Fruit fly (Drosophila melanogaster) whole organism, embryonic: ENCODE results near the gene CG7069.
A peak's percentile ranks its signal among the peaks of the same experiment; 100 is the strongest.

Experiments
- ATbp ChIP-seq: fragments of 200-800 bp; sonication (Bioruptor generic); optimal IDR thresholded peaks from 2 replicates; lab custom pipeline; 2017; ENCODE audit warnings: missing biosample characterization, mild to moderate bottlenecking, missing genetic modification characterization, missing genetic modification reagents
- CG11696 ChIP-seq: fragments of 200-800 bp; sonication (Bioruptor generic); IDR thresholded peaks from 2 replicates; pipeline ENCODE4 v1.3.6; 2022; ENCODE audit warnings: missing biosample characterization, missing genetic modification characterization
- CG1233 ChIP-seq: fragments of 200-800 bp; sonication (Bioruptor generic); optimal IDR thresholded peaks from 4 replicates; lab custom pipeline; 2018; ENCODE audit warnings: missing biosample characterization, mild to moderate bottlenecking, missing genetic modification characterization
- CG17361 ChIP-seq: fragments of 200-800 bp; sonication (Bioruptor generic); IDR thresholded peaks from 3 replicates; pipeline ENCODE4 v1.3.6; 2022; ENCODE audit warnings: missing biosample characterization, missing genetic modification characterization
- CG17568 ChIP-seq: fragments of 200-800 bp; sonication (Bioruptor generic); optimal IDR thresholded peaks from 2 replicates; lab custom pipeline; 2018; ENCODE audit warnings: missing biosample characterization, mild to moderate bottlenecking, missing genetic modification characterization, moderate library complexity
- CG17612 ChIP-seq: fragments of 200-800 bp; sonication (Bioruptor generic); IDR thresholded peaks from 2 replicates; pipeline ENCODE4 v1.3.6; 2022; ENCODE audit warnings: missing biosample characterization, missing genetic modification characterization
- CG18476 ChIP-seq: fragments of 200-800 bp; sonication (Bioruptor generic); optimal IDR thresholded peaks from 2 replicates; lab custom pipeline; 2016; ENCODE audit warnings: missing biosample characterization, mild to moderate bottlenecking, missing genetic modification characterization
- CG18619 ChIP-seq: fragments of 200-800 bp; sonication (Bioruptor generic); optimal IDR thresholded peaks from 3 replicates; lab custom pipeline; 2017; ENCODE audit warnings: missing biosample characterization, mild to moderate bottlenecking, missing genetic modification characterization
- CG34376 ChIP-seq: fragments of 200-800 bp; sonication (Bioruptor generic); optimal IDR thresholded peaks from 2 replicates; lab custom pipeline; 2018; ENCODE audit warnings: missing biosample characterization, mild to moderate bottlenecking, missing genetic modification characterization
- CG4820 ChIP-seq: fragments of 200-800 bp; sonication (Bioruptor generic); optimal IDR thresholded peaks from 3 replicates; lab custom pipeline; 2016; ENCODE audit warnings: missing biosample characterization, missing genetic modification characterization
- CG6272 ChIP-seq: fragments of 200-800 bp; sonication (Bioruptor generic); IDR thresholded peaks from 2 replicates; pipeline ENCODE4 v1.3.6; 2022; ENCODE audit warnings: missing biosample characterization, missing genetic modification characterization
- CHES-1-like ChIP-seq: fragments of 200-800 bp; sonication (Bioruptor generic); optimal IDR thresholded peaks from 2 replicates; lab custom pipeline; 2016; ENCODE audit warnings: missing biosample characterization, missing genetic modification characterization
- Doc3 ChIP-seq: fragments of 200-800 bp; sonication (Bioruptor generic); IDR thresholded peaks from 3 replicates; pipeline ENCODE4 v1.3.6; 2022; ENCODE audit warnings: missing biosample characterization, missing genetic modification characterization; ENCODE audit not compliant: partially characterized antibody
- HLHmδ ChIP-seq: fragments of 200-800 bp; sonication (Bioruptor generic); optimal IDR thresholded peaks from 2 replicates; lab custom pipeline; 2018; ENCODE audit warnings: missing biosample characterization, mild to moderate bottlenecking, missing genetic modification characterization, moderate library complexity
- Hand ChIP-seq: fragments of 200-800 bp; sonication (Bioruptor generic); optimal IDR thresholded peaks from 2 replicates; lab custom pipeline; 2017; ENCODE audit warnings: mild to moderate bottlenecking, missing biosample characterization, missing genetic modification reagents, missing genetic modification characterization
- HmgD ChIP-seq: fragments of 200-800 bp; sonication (Bioruptor generic); optimal IDR thresholded peaks from 3 replicates; lab custom pipeline; 2016; ENCODE audit warnings: missing biosample characterization, missing genetic modification characterization
- HmgZ ChIP-seq: fragments of 200-800 bp; sonication (Bioruptor generic); optimal IDR thresholded peaks from 2 replicates; lab custom pipeline; 2018; ENCODE audit warnings: missing biosample characterization, mild to moderate bottlenecking, missing genetic modification characterization
- NFAT ChIP-seq: fragments of 200-800 bp; sonication (Bioruptor generic); IDR thresholded peaks from 2 replicates; pipeline ENCODE4 v1.3.6; 2022; ENCODE audit warnings: missing biosample characterization, missing genetic modification characterization
- Sox100B ChIP-seq: fragments of 200-800 bp; sonication (Bioruptor generic); optimal IDR thresholded peaks from 3 replicates; lab custom pipeline; 2018; ENCODE audit warnings: missing biosample characterization, mild to moderate bottlenecking, missing genetic modification characterization
- Spps ChIP-seq: fragments of 200-800 bp; sonication (Bioruptor generic); optimal IDR thresholded peaks from 2 replicates; lab custom pipeline; 2018; ENCODE audit warnings: missing biosample characterization, mild to moderate bottlenecking, missing genetic modification characterization
- TFAM ChIP-seq: fragments of 200-800 bp; sonication (Bioruptor generic); optimal IDR thresholded peaks from 2 replicates; lab custom pipeline; 2017; ENCODE audit warnings: missing biosample characterization, missing genetic modification characterization, inconsistent platforms
- ato ChIP-seq: fragments of 200-800 bp; sonication (Bioruptor generic); IDR thresholded peaks from 2 replicates; pipeline ENCODE4 v1.3.6; 2022; ENCODE audit warnings: missing biosample characterization, missing genetic modification characterization; ENCODE audit not compliant: partially characterized antibody
- cad ChIP-seq: fragments of >200 bp; optimal IDR thresholded peaks from 2 replicates; lab custom pipeline; 2017; ENCODE audit warnings: missing biosample characterization, missing genetic modification characterization
- chif ChIP-seq, 2 experiments: fragments of 200-800 bp; sonication (Bioruptor generic); optimal IDR thresholded peaks; 3 replicates each; lab custom pipeline; 2016; ENCODE audit warnings: missing biosample characterization in 2 of 2, missing genetic modification characterization in 2 of 2
- chinmo ChIP-seq: fragments of 200-800 bp; sonication (Bioruptor generic); IDR thresholded peaks from 4 replicates; pipeline ENCODE4 v1.3.6; 2022; ENCODE audit warnings: missing biosample characterization, missing genetic modification characterization; ENCODE audit not compliant: partially characterized antibody
- crol ChIP-seq: fragments of 200-800 bp; sonication (Bioruptor generic); IDR thresholded peaks from 2 replicates; pipeline ENCODE4 v1.3.6; 2022; ENCODE audit warnings: missing biosample characterization, missing genetic modification characterization
- dmrt11E ChIP-seq: fragments of 200-800 bp; sonication (Bioruptor generic); optimal IDR thresholded peaks from 3 replicates; lab custom pipeline; 2018; ENCODE audit warnings: missing biosample characterization, mild to moderate bottlenecking, missing genetic modification characterization, moderate library complexity
- dysf ChIP-seq: fragments of 200-800 bp; sonication (Bioruptor generic); IDR thresholded peaks from 3 replicates; pipeline ENCODE4 v1.3.6; 2022; ENCODE audit warnings: missing biosample characterization, missing genetic modification characterization
- hth ChIP-seq: fragments of >200 bp; optimal IDR thresholded peaks from 2 replicates; lab custom pipeline; 2017; ENCODE audit warnings: inconsistent platforms
- inv ChIP-seq: fragments of 200-800 bp; sonication (Bioruptor generic); IDR thresholded peaks from 2 replicates; pipeline ENCODE4 v1.3.6; 2022; ENCODE audit warnings: missing biosample characterization, missing genetic modification characterization; ENCODE audit not compliant: partially characterized antibody
- jumu ChIP-seq: fragments of 200-800 bp; sonication (Bioruptor generic); optimal IDR thresholded peaks from 3 replicates; lab custom pipeline; 2016; ENCODE audit warnings: missing biosample characterization, missing genetic modification characterization
- lab ChIP-seq: fragments of 200-800 bp; sonication (Bioruptor generic); optimal IDR thresholded peaks from 3 replicates; lab custom pipeline; 2017; ENCODE audit warnings: missing biosample characterization, missing genetic modification characterization, mild to moderate bottlenecking, moderate library complexity, missing genetic modification reagents
- maf-S ChIP-seq: fragments of 200-800 bp; sonication (Bioruptor generic); optimal IDR thresholded peaks from 2 replicates; lab custom pipeline; 2016; ENCODE audit warnings: missing biosample characterization, missing genetic modification characterization
- mirr ChIP-seq: fragments of 200-800 bp; sonication (Bioruptor generic); optimal IDR thresholded peaks from 3 replicates; lab custom pipeline; 2018; ENCODE audit warnings: missing biosample characterization, mild to moderate bottlenecking, missing genetic modification characterization
- nau ChIP-seq: fragments of 200-800 bp; sonication (Bioruptor generic); optimal IDR thresholded peaks from 3 replicates; lab custom pipeline; 2017; ENCODE audit warnings: missing biosample characterization, mild to moderate bottlenecking, missing genetic modification characterization, missing genetic modification reagents
- otp ChIP-seq: fragments of 200-800 bp; sonication (Bioruptor generic); IDR thresholded peaks from 3 replicates; pipeline ENCODE4, ENCODE4 v1.3.6; 2022; ENCODE audit warnings: missing biosample characterization, missing genetic modification characterization
- phol ChIP-seq: fragments of 200-800 bp; sonication (Bioruptor generic); optimal IDR thresholded peaks from 3 replicates; lab custom pipeline; 2018; ENCODE audit warnings: missing biosample characterization, mild to moderate bottlenecking, missing genetic modification characterization, moderate library complexity
- pzg ChIP-seq: fragments of 200-800 bp; sonication (Bioruptor generic); optimal IDR thresholded peaks from 3 replicates; lab custom pipeline; 2018; ENCODE audit warnings: missing biosample characterization, mild to moderate bottlenecking, missing genetic modification characterization, moderate library complexity
- schlank ChIP-seq: fragments of 200-800 bp; sonication (Bioruptor generic); optimal IDR thresholded peaks from 2 replicates; lab custom pipeline; 2018; ENCODE audit warnings: missing biosample characterization, mild to moderate bottlenecking, missing genetic modification characterization
- slou ChIP-seq: fragments of 200-800 bp; sonication (Bioruptor generic); optimal IDR thresholded peaks from 3 replicates; lab custom pipeline; 2016; ENCODE audit warnings: missing biosample characterization, missing genetic modification characterization
- ssp ChIP-seq: fragments of 200-800 bp; sonication (Bioruptor generic); IDR thresholded peaks from 2 replicates; pipeline ENCODE4 v1.3.6; 2022; ENCODE audit warnings: missing biosample characterization, missing genetic modification characterization
- stc ChIP-seq: fragments of 200-800 bp; sonication (Bioruptor generic); IDR thresholded peaks from 2 replicates; pipeline ENCODE4 v1.3.6; 2022; ENCODE audit warnings: missing biosample characterization, missing genetic modification characterization
- tll ChIP-seq, 2 experiments: fragments of 200-800 bp in 1 of 2; fragments of >200 bp in 1 of 2; sonication (Bioruptor generic) in 1 of 2; optimal IDR thresholded peaks; 2 replicates each; lab custom pipeline; 2017 to 2019; ENCODE audit warnings: missing biosample characterization in 2 of 2, missing genetic modification characterization in 2 of 2, mild to moderate bottlenecking in 1 of 2, moderate library complexity in 1 of 2
- tna ChIP-seq: fragments of 200-800 bp; sonication (Bioruptor generic); IDR thresholded peaks from 2 replicates; pipeline ENCODE4 v1.3.6; 2022; ENCODE audit warnings: missing biosample characterization, missing genetic modification characterization; ENCODE audit not compliant: partially characterized antibody
- toy ChIP-seq: fragments of 200-800 bp; sonication (Bioruptor generic); IDR thresholded peaks from 2 replicates; pipeline ENCODE4 v1.3.6; 2022; ENCODE audit warnings: missing biosample characterization, missing genetic modification characterization
- unc-4 ChIP-seq: fragments of 200-800 bp; sonication (Bioruptor generic); IDR thresholded peaks from 2 replicates; pipeline ENCODE4 v1.3.6; 2022; ENCODE audit warnings: missing biosample characterization, missing genetic modification characterization; ENCODE audit not compliant: partially characterized antibody
- vnd ChIP-seq: fragments of 200-800 bp; sonication (Bioruptor generic); IDR thresholded peaks from 3 replicates; pipeline ENCODE4 v1.3.6; 2022; ENCODE audit warnings: missing biosample characterization, missing genetic modification characterization; ENCODE audit not compliant: partially characterized antibody
- zen2 ChIP-seq: fragments of 200-800 bp; sonication (Bioruptor generic); IDR thresholded peaks from 3 replicates; pipeline ENCODE4 v1.3.6; 2022; ENCODE audit warnings: missing biosample characterization, missing genetic modification characterization; ENCODE audit not compliant: partially characterized antibody

Gene CG7069

DNA sequence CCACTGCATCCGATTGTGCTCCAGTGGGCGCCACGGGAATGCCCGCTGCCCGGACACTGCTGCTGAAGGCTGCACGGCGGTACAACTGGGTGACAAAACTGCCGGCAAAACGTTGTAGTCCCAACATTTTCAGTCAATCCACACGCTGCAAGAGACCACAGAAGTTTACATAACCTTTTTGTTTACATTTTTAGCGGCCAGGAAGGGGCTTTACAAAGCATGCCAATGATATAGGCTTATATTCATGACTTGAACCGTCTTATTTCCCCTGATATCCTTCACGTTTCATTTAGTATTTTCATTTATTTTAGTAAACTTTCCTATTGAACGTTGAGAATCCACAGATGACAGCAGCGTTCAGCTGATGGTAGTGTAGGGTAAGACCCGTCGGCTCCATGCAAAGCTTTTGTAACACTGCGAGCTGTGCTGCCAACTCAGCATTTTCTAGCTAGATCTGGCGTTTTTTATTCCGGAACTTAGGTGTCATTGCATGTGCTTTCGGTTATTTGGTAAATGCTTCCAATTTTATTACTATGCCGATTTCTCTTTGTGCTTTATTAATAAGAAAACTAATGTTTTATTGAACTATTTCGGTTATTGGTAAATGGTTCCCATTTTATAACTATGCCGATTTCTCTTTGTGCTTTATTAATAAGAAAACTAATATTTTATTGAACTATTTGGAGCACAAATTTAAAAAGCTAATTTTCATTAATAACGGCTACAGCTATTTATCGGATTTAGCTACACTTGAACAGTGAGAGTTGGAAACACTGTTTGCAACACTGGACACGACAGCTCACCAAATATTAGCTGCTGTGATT is 38.1 kb downstream of the CG7069 start, which contains the start of the genes CG13850 and lqfR (continued):
- TF ChIP-seq crol (GFP tag; lab: Robert Waterston, UW) (no peak), zen2 (no peak), ato (GFP tag; lab: Robert Waterston, UW) (no peak), NFAT (peak; percentile 69), ATbp (GFP tag; lab: Kevin White, UChicago) (peak; percentile 38), chif (GFP tag; optimal IDR thresholded peaks at IDR 0.05; lab: Kevin White, UChicago) (peak; percentile 44 to 73), HmgD (peak; percentile 76), CG17612 (GFP tag; lab: Robert Waterston, UW) (no peak), CG4820 (GFP tag; lab: Kevin White, UChicago) (peak; percentile 83), hth (no peak), CG1233 (GFP tag; lab: Kevin White, UChicago) (peak; percentile 58), stc (GFP tag; lab: Robert Waterston, UW) (no peak; the same call in 1 of the 2 replicates), pzg (GFP tag; lab: Kevin White, UChicago) (peak; percentile 55), CG6272 (GFP tag; lab: Robert Waterston, UW) (peak; percentile 14; the same call in 1 of the 2 replicates), HLHmδ (GFP tag; lab: Kevin White, UChicago) (no peak), phol (tag; lab: Kevin White, UChicago) (peak; percentile 75), Doc3 (GFP tag; lab: Robert Waterston, UW) (no peak), maf-S (GFP tag; lab: Kevin White, UChicago) (peak; percentile 79), nau (GFP tag; lab: Kevin White, UChicago) (no peak), CG18476 (GFP tag; lab: Kevin White, UChicago) (peak; percentile 89), toy (GFP tag; lab: Robert Waterston, UW) (no peak), Sox100B (GFP tag; lab: Kevin White, UChicago) (peak; percentile 82), dysf (GFP tag; lab: Robert Waterston, UW) (peak; percentile 75; the same call in 2 of the 3 replicates), CG18619 (GFP tag; lab: Kevin White, UChicago) (peak; percentile 77), inv (GFP tag; lab: Robert Waterston, UW) (no peak), cad (GFP tag; lab: Kevin White, UChicago) (no peak), CG17568 (GFP tag; lab: Kevin White, UChicago) (no peak), CG11696 (no peak), CG34376 (peak; percentile 66), TFAM (no peak), CHES-1-like (GFP tag; lab: Kevin White, UChicago) (peak; percentile 64), chinmo (GFP tag; lab: Robert Waterston, UW) (no peak), vnd (GFP tag; lab: Robert Waterston, UW) (no peak), unc-4 (no peak), tna (GFP tag; lab: Robert Waterston, UW) (no peak), HmgZ (peak; percentile 67), lab (peak; percentile 76), Hand (GFP tag; lab: Kevin White, UChicago) (peak; percentile 6), schlank (tag; lab: Kevin White, UChicago) (peak; percentile 35), dmrt11E (tag; lab: Kevin White, UChicago) (peak; percentile 68), jumu (GFP tag; lab: Kevin White, UChicago) (peak; percentile 81), otp (GFP tag; lab: Robert Waterston, UW) (no peak), mirr (GFP tag; lab: Kevin White, UChicago) (no peak), Spps (tag; lab: Kevin White, UChicago) (no peak), slou (GFP tag; lab: Kevin White, UChicago) (peak; percentile 47), ssp (GFP tag; lab: Robert Waterston, UW) (peak; percentile 33; the same call in 1 of the 2 replicates), CG17361 (GFP tag; lab: Robert Waterston, UW) (peak; percentile 91), tll (GFP tag; optimal IDR thresholded peaks at IDR 0.05; lab: Kevin White, UChicago) (peak in 1 of 2 experiments; percentile 30)
